Worm (Caenorhabditis elegans) whole organism, L1 larva: ENCODE measurements around the gene B0432.11.
A peak's percentile ranks its signal among the peaks of the same experiment; 100 is the strongest.

Experiments used
- C16A3.4 ChIP-seq: fragments of 150-350 bp; optimal IDR thresholded peaks from 2 replicates; lab custom pipeline; 2014; ENCODE audit warnings: missing biosample characterization, missing genetic modification characterization
- alr-1 ChIP-seq: fragments of 200-800 bp; sonication (Bioruptor generic); optimal IDR thresholded peaks from 2 replicates; lab custom pipeline; 2018; ENCODE audit warnings: borderline replicate concordance, mild to moderate bottlenecking, missing genetic modification characterization, missing compliant biosample characterization
- blmp-1 ChIP-seq: fragments of 150-350 bp; optimal IDR thresholded peaks from 2 replicates; lab custom pipeline; 2014; ENCODE audit warnings: missing biosample characterization, missing genetic modification characterization
- ceh-8 ChIP-seq: fragments of 200-800 bp; sonication (Bioruptor generic); optimal IDR thresholded peaks from 2 replicates; lab custom pipeline; 2018; ENCODE audit warnings: mild to moderate bottlenecking, missing genetic modification characterization, moderate library complexity, missing compliant biosample characterization
- ceh-82 ChIP-seq, 3 experiments: fragments of 150-350 bp in 1 of 3; sonication (generic microtip) in 2 of 3; optimal IDR thresholded peaks; 2 replicates each; lab custom pipeline; 2014 to 2017; ENCODE audit warnings: missing biosample characterization in 3 of 3, missing genetic modification characterization in 3 of 3
- ces-1 ChIP-seq: fragments of 150-350 bp; optimal IDR thresholded peaks from 2 replicates; lab custom pipeline; 2014; ENCODE audit warnings: missing biosample characterization, missing genetic modification reagents, missing genetic modification characterization
- efl-1 ChIP-seq, 4 experiments: fragments of 150-350 bp; optimal IDR thresholded peaks in 3 of 4; peaks in 1 of 4; 1 replicate in 1 of 4; 2 replicates in 3 of 4; lab custom pipeline; 2014; ENCODE audit warnings: missing biosample characterization in 2 of 4, missing genetic modification characterization in 2 of 4, missing genetic modification reagents in 2 of 4
- efl-3 ChIP-seq: fragments of 200-800 bp; sonication (Bioruptor generic); optimal IDR thresholded peaks from 2 replicates; lab custom pipeline; 2018; ENCODE audit warnings: mild to moderate bottlenecking, missing genetic modification characterization, missing compliant biosample characterization
- elt-2 ChIP-seq: sonication (generic microtip); optimal IDR thresholded peaks from 2 replicates; lab custom pipeline; 2016; ENCODE audit warnings: missing genetic modification characterization, mild to moderate bottlenecking, inconsistent platforms, missing compliant biosample characterization, missing genetic modification reagents
- elt-3 ChIP-seq, 6 experiments: fragments of 150-350 bp in 1 of 6; sonication (generic microtip); optimal IDR thresholded peaks; 2 replicates each; lab custom pipeline; 2017 to 2018; ENCODE audit warnings: missing biosample characterization in 6 of 6, missing genetic modification characterization in 6 of 6, inconsistent platforms in 1 of 6
- fkh-10 ChIP-seq: sonication (generic microtip); optimal IDR thresholded peaks from 2 replicates; lab custom pipeline; 2017; ENCODE audit warnings: missing biosample characterization, missing genetic modification reagents, missing genetic modification characterization
- fkh-4 ChIP-seq: sonication (generic microtip); optimal IDR thresholded peaks from 2 replicates; lab custom pipeline; 2016; ENCODE audit warnings: missing compliant biosample characterization, missing genetic modification characterization, borderline replicate concordance
- fkh-8 ChIP-seq: sonication (generic microtip); optimal IDR thresholded peaks from 2 replicates; lab custom pipeline; 2016; ENCODE audit warnings: mild to moderate bottlenecking, missing genetic modification characterization, missing compliant biosample characterization
- hlh-4 ChIP-seq: sonication (generic microtip); optimal IDR thresholded peaks from 2 replicates; lab custom pipeline; 2016; ENCODE audit warnings: mild to moderate bottlenecking, missing genetic modification characterization, missing compliant biosample characterization
- hpl-2 ChIP-seq: fragments of 150-350 bp; optimal IDR thresholded peaks from 2 replicates; lab custom pipeline; 2014; ENCODE audit warnings: missing biosample characterization, missing genetic modification reagents, missing genetic modification characterization
- lin-13 ChIP-seq: fragments of 150-350 bp; optimal IDR thresholded peaks from 2 replicates; lab custom pipeline; 2014; ENCODE audit warnings: missing biosample characterization, missing genetic modification reagents, missing genetic modification characterization
- lin-15B ChIP-seq: fragments of 150-350 bp; sonication (generic microtip); optimal IDR thresholded peaks from 3 replicates; lab custom pipeline; 2014; ENCODE audit warnings: missing biosample characterization, missing genetic modification characterization
- mdl-1 ChIP-seq, 2 experiments: fragments of 150-350 bp; optimal IDR thresholded peaks; 2 replicates each; lab custom pipeline; 2014 to 2017; ENCODE audit warnings: missing biosample characterization in 2 of 2, missing genetic modification characterization in 2 of 2, inconsistent platforms in 1 of 2
- nhr-11 ChIP-seq: fragments of 150-350 bp; optimal IDR thresholded peaks from 2 replicates; lab custom pipeline; 2014; ENCODE audit warnings: missing biosample characterization, missing genetic modification characterization
- nhr-12 ChIP-seq: sonication (generic microtip); optimal IDR thresholded peaks from 2 replicates; lab custom pipeline; 2017; ENCODE audit warnings: missing biosample characterization, missing genetic modification characterization
- nhr-19 ChIP-seq: fragments of 200-800 bp; sonication (Bioruptor generic); conservative IDR thresholded peaks from 2 replicates; pipeline ENCODE4 v1.3.6; 2022; ENCODE audit warnings: missing genetic modification characterization, missing compliant biosample characterization
- nhr-47 ChIP-seq: sonication (generic microtip); optimal IDR thresholded peaks from 2 replicates; lab custom pipeline; 2016; ENCODE audit warnings: mild to moderate bottlenecking, missing genetic modification characterization, moderate library complexity, missing compliant biosample characterization
- nhr-85 ChIP-seq: sonication (generic microtip); peaks from one replicate; lab custom pipeline; 2016; ENCODE audit warnings: missing genetic modification characterization, inconsistent platforms, missing compliant biosample characterization
- pax-3 ChIP-seq: fragments of 200-800 bp; sonication (Bioruptor generic); optimal IDR thresholded peaks from 2 replicates; lab custom pipeline; 2018; ENCODE audit warnings: mild to moderate bottlenecking, missing genetic modification characterization, moderate library complexity, missing compliant biosample characterization
- pqm-1 ChIP-seq: sonication (generic microtip); optimal IDR thresholded peaks from 3 replicates; lab custom pipeline; 2017; ENCODE audit warnings: missing biosample characterization, missing genetic modification characterization
- swsn-7 ChIP-seq: sonication (generic microtip); optimal IDR thresholded peaks from 2 replicates; lab custom pipeline; 2016; ENCODE audit warnings: missing genetic modification characterization, missing compliant biosample characterization
- unc-130 ChIP-seq: fragments of 150-350 bp; optimal IDR thresholded peaks from 2 replicates; lab custom pipeline; 2017; ENCODE audit warnings: missing biosample characterization, missing genetic modification characterization, inconsistent platforms

B0432.11 gene

ce11 chrII:294606-295005, at the start of gene B0432.11:
TSS of gene B0432.11 (minus strand) at chrII:294706.
- TF ChIP-seq alr-1 (tag; lab: Kevin White, UChicago), result no peak
- no peak for TF ChIP-seq fkh-10
- no peak for TF ChIP-seq nhr-19 (GFP tag; lab: Robert Waterston, UW)
- no peak for TF ChIP-seq efl-3 (GFP tag; lab: Kevin White, UChicago)
- no peak for TF ChIP-seq lin-13 (GFP tag; lab: Kevin White, UChicago)

- TF ChIP-seq pqm-1 (no peak), ces-1 (no peak), elt-3 (tag; optimal IDR thresholded peaks at IDR 0.05; lab: Kevin White, UChicago) (no peak), unc-130 (tag; lab: Kevin White, UChicago) (no peak)
Measured at ce11 chrII:341282-341681, 46.8 kb upstream of the B0432.11 start.

- TF ChIP-seq lin-15B (tag; lab: Kevin White, UChicago) (no peak), fkh-4 (tag; lab: Kevin White, UChicago) (no peak), ceh-82 (tag; optimal IDR thresholded peaks at IDR 0.05; lab: Kevin White, UChicago) (no peak), efl-1 (optimal IDR thresholded peaks at IDR 0.05; lab: Kevin White, UChicago) (no peak), efl-1 (GFP tag; optimal IDR thresholded peaks at IDR 0.05 in 1 of 2; lab: Kevin White, UChicago) (peak in 1 of 2 experiments; percentile 28), hlh-4 (tag; lab: Kevin White, UChicago) (no peak)
Measured at ce11 chrII:340714-341113, 46.2 kb upstream of the B0432.11 start.

ce11 chrII:340224-340623, 45.7 kb upstream of the B0432.11 start, which contains the start of gene clc-31:
TSS of gene clc-31 (plus strand) at chrII:340524.
- TF ChIP-seq nhr-85 (tag; lab: Kevin White, UChicago), result no peak
- TF ChIP-seq ceh-8, result peak; percentile 87

ce11 chrII:337233-337832, 42.8 kb upstream of the B0432.11 start, which contains the start of gene cpn-2:
TSS of gene cpn-2 (plus strand) at chrII:337782.
- TF ChIP-seq swsn-7 (tag; lab: Kevin White, UChicago) (no peak), blmp-1 (tag; lab: Kevin White, UChicago) (peak; percentile 97), nhr-85 (tag; lab: Kevin White, UChicago) (peak; percentile 17), nhr-12 (tag; lab: Kevin White, UChicago) (no peak)
- TF ChIP-seq, all 84 proteins: peak for 2

- TF ChIP-seq pax-3, result peak; percentile 75
- TF ChIP-seq nhr-11 (tag; lab: Kevin White, UChicago), result peak; percentile 48
- TF ChIP-seq fkh-8 (tag; lab: Kevin White, UChicago), result peak; percentile 79
- TF ChIP-seq mdl-1 (tag; optimal IDR thresholded peaks at IDR 0.05; lab: Kevin White, UChicago), result no peak
- peak; percentile 13 for TF ChIP-seq nhr-47 (tag; lab: Kevin White, UChicago)
Measured at ce11 chrII:334828-335227, 40.3 kb upstream of the B0432.11 start.

- TF ChIP-seq hpl-2 (no peak), elt-3 (tag; optimal IDR thresholded peaks at IDR 0.05; lab: Kevin White, UChicago) (peak in 4 of 6 experiments; percentile 25 to 65 (median 51)), C16A3.4 (tag; lab: Kevin White, UChicago) (no peak), elt-2 (tag; lab: Kevin White, UChicago) (peak; percentile 52), pqm-1 (peak; percentile 38), blmp-1 (tag; lab: Kevin White, UChicago) (peak; percentile 97)
Measured at ce11 chrII:333853-334449, 39.4 kb upstream of the B0432.11 start.
